Worm (Caenorhabditis elegans) whole organism, L3 larva: ENCODE measurements around the gene nhr-255.
A peak's percentile ranks its signal among the peaks of the same experiment; 100 is the strongest.

ENCODE experiments used
- ZK546.5 ChIP-seq: sonication (generic microtip); optimal IDR thresholded peaks from 2 replicates; lab custom pipeline; 2017; ENCODE audit warnings: missing biosample characterization, missing genetic modification characterization
- aly-2 ChIP-seq: fragments of 150-350 bp; optimal IDR thresholded peaks from 2 replicates; lab custom pipeline; 2014; ENCODE audit warnings: missing biosample characterization, missing genetic modification characterization
- ama-1 ChIP-seq: fragments of 150-350 bp; optimal IDR thresholded peaks from 2 replicates; lab custom pipeline; 2018
- ceh-16 ChIP-seq: sonication (generic microtip); optimal IDR thresholded peaks from 2 replicates; lab custom pipeline; 2017; ENCODE audit warnings: missing biosample characterization, missing genetic modification characterization
- ceh-28 ChIP-seq: fragments of 150-350 bp; optimal IDR thresholded peaks from 2 replicates; lab custom pipeline; 2014; ENCODE audit warnings: missing biosample characterization, missing genetic modification reagents, missing genetic modification characterization
- ceh-82 ChIP-seq: fragments of 150-350 bp; optimal IDR thresholded peaks from 2 replicates; lab custom pipeline; 2014; ENCODE audit warnings: missing biosample characterization, missing genetic modification characterization
- ceh-9 ChIP-seq: sonication (generic microtip); optimal IDR thresholded peaks from 2 replicates; lab custom pipeline; 2018; ENCODE audit warnings: missing biosample characterization, missing genetic modification characterization
- egl-27 ChIP-seq: sonication (generic microtip); optimal IDR thresholded peaks from 4 replicates; lab custom pipeline; 2017; ENCODE audit warnings: missing biosample characterization, missing genetic modification reagents, missing genetic modification characterization
- egl-5 ChIP-seq: fragments of 150-350 bp; optimal IDR thresholded peaks from 2 replicates; lab custom pipeline; 2017; ENCODE audit warnings: missing biosample characterization, missing genetic modification reagents, missing genetic modification characterization, inconsistent platforms
- elt-1 ChIP-seq: fragments of 150-350 bp; optimal IDR thresholded peaks from 2 replicates; lab custom pipeline; 2014; ENCODE audit warnings: missing biosample characterization, missing genetic modification characterization
- elt-3 ChIP-seq, 3 experiments: fragments of 150-350 bp in 1 of 3; sonication (generic microtip) in 2 of 3; optimal IDR thresholded peaks; 2 replicates in 2 of 3; 4 replicates in 1 of 3; lab custom pipeline; 2014 to 2017; ENCODE audit warnings: missing biosample characterization in 3 of 3, missing genetic modification characterization in 3 of 3
- eor-1 ChIP-seq, 2 experiments: fragments of 150-350 bp; optimal IDR thresholded peaks; 2 replicates each; lab custom pipeline; 2014 to 2018; ENCODE audit warnings: missing biosample characterization in 2 of 2, missing genetic modification characterization in 2 of 2
- fos-1 ChIP-seq: fragments of 150-350 bp; optimal IDR thresholded peaks from 2 replicates; lab custom pipeline; 2014; ENCODE audit warnings: missing biosample characterization, missing genetic modification characterization
- jun-1 ChIP-seq: fragments of 150-350 bp; optimal IDR thresholded peaks from 2 replicates; lab custom pipeline; 2014; ENCODE audit warnings: missing biosample characterization, missing genetic modification reagents, missing genetic modification characterization
- lin-15B ChIP-seq: fragments of 150-350 bp; optimal IDR thresholded peaks from 2 replicates; lab custom pipeline; 2014; ENCODE audit warnings: missing biosample characterization, missing genetic modification characterization
- lin-39 ChIP-seq: fragments of 150-350 bp; optimal IDR thresholded peaks from 2 replicates; lab custom pipeline; 2018; ENCODE audit warnings: missing biosample characterization, missing genetic modification reagents, missing genetic modification characterization
- lsy-12 ChIP-seq: sonication (generic microtip); optimal IDR thresholded peaks from 2 replicates; lab custom pipeline; 2016; ENCODE audit warnings: mild to moderate bottlenecking, missing genetic modification characterization, missing compliant biosample characterization
- mdl-1 ChIP-seq: fragments of 150-350 bp; optimal IDR thresholded peaks from 2 replicates; lab custom pipeline; 2014; ENCODE audit warnings: missing biosample characterization, missing genetic modification characterization
- nfya-1 ChIP-seq: sonication (generic microtip); optimal IDR thresholded peaks from 2 replicates; lab custom pipeline; 2017; ENCODE audit warnings: missing genetic modification characterization, mild to moderate bottlenecking, missing compliant biosample characterization, antibody characterized with exemption, moderate library complexity; ENCODE audit not compliant: insufficient read depth
- nhr-11 ChIP-seq: fragments of 150-350 bp; optimal IDR thresholded peaks from 2 replicates; lab custom pipeline; 2014; ENCODE audit warnings: missing biosample characterization, missing genetic modification characterization
- nhr-12 ChIP-seq: fragments of 150-350 bp; optimal IDR thresholded peaks from 2 replicates; lab custom pipeline; 2014; ENCODE audit warnings: missing biosample characterization, missing genetic modification characterization
- nhr-23 ChIP-seq: fragments of 150-350 bp; optimal IDR thresholded peaks from 2 replicates; lab custom pipeline; 2014; ENCODE audit warnings: missing biosample characterization, missing genetic modification reagents, missing genetic modification characterization
- nhr-237 ChIP-seq: fragments of 150-350 bp; optimal IDR thresholded peaks from 2 replicates; lab custom pipeline; 2014; ENCODE audit warnings: missing biosample characterization, missing genetic modification characterization
- nhr-25 ChIP-seq: sonication (generic microtip); optimal IDR thresholded peaks from 2 replicates; lab custom pipeline; 2017; ENCODE audit warnings: missing biosample characterization, missing genetic modification characterization
- nhr-28 ChIP-seq: fragments of 150-350 bp; optimal IDR thresholded peaks from 2 replicates; lab custom pipeline; 2014; ENCODE audit warnings: missing biosample characterization, missing genetic modification characterization
- nhr-43 ChIP-seq: sonication (generic microtip); optimal IDR thresholded peaks from 2 replicates; lab custom pipeline; 2016; ENCODE audit warnings: mild to moderate bottlenecking, missing genetic modification characterization, missing compliant biosample characterization; ENCODE audit not compliant: poor library complexity, severe bottlenecking
- nhr-67 ChIP-seq: fragments of 150-350 bp; optimal IDR thresholded peaks from 2 replicates; lab custom pipeline; 2014; ENCODE audit warnings: missing biosample characterization, missing genetic modification characterization
- nhr-77 ChIP-seq: fragments of 150-350 bp; optimal IDR thresholded peaks from 2 replicates; lab custom pipeline; 2014; ENCODE audit warnings: missing biosample characterization, missing genetic modification characterization
- pha-4 ChIP-seq: fragments of 150-350 bp; optimal IDR thresholded peaks from 2 replicates; lab custom pipeline; 2014; ENCODE audit warnings: missing biosample characterization, missing genetic modification reagents, missing genetic modification characterization
- sea-2 ChIP-seq: fragments of 150-350 bp; sonication (generic microtip); optimal IDR thresholded peaks from 4 replicates; lab custom pipeline; 2014; ENCODE audit warnings: missing biosample characterization, missing genetic modification reagents, missing genetic modification characterization
- snpc-4 ChIP-seq: fragments of 150-350 bp; optimal IDR thresholded peaks from 2 replicates; lab custom pipeline; 2014; ENCODE audit warnings: missing biosample characterization, missing genetic modification characterization
- tbx-2 ChIP-seq: sonication (generic microtip); optimal IDR thresholded peaks from 2 replicates; lab custom pipeline; 2016; ENCODE audit warnings: mild to moderate bottlenecking, missing genetic modification characterization, missing compliant biosample characterization
- unc-62 ChIP-seq: fragments of 150-350 bp; sonication (generic microtip); optimal IDR thresholded peaks from 4 replicates; lab custom pipeline; 2014; ENCODE audit warnings: missing biosample characterization, missing genetic modification reagents, missing genetic modification characterization
- zag-1 ChIP-seq: fragments of 150-350 bp; optimal IDR thresholded peaks from 2 replicates; lab custom pipeline; 2014; ENCODE audit warnings: missing biosample characterization, missing genetic modification characterization
- ztf-11 ChIP-seq: fragments of 150-350 bp; optimal IDR thresholded peaks from 2 replicates; lab custom pipeline; 2014; ENCODE audit warnings: missing biosample characterization, missing genetic modification characterization
- ztf-4 ChIP-seq: fragments of 150-350 bp; optimal IDR thresholded peaks from 2 replicates; lab custom pipeline; 2014; ENCODE audit warnings: missing biosample characterization, missing genetic modification characterization

The nhr-255 gene

DNA sequence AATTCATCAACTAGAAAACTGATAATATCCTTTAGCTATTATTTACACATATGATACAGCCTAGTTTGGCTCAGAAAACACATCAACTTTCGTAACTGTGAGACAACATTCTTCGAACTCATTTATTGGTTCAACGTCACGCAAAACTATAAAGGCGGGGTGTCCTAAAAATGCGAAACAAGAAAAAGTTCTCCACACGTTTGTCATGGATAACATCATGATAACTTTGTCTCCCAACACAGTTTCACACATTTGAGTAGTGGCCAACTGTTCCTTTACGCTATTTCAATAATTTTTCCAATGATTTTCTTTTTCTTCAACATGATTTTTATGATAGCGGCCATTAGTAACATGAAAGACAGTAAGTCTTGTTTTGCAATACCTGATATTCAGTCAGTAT lies 4.3 kb downstream of the nhr-255 start, which contains the start of gene srxa-9:
Gene srxa-9, plus strand, starts transcription at position 301 of the 400 bp plus-strand sequence.
- TF ChIP-seq aly-2 (tag; lab: Kevin White, UChicago) (no peak), ztf-11 (tag; lab: Kevin White, UChicago) (no peak), lin-39 (tag; lab: Kevin White, UChicago) (no peak), ceh-9 (no peak), ztf-4 (tag; lab: Kevin White, UChicago) (no peak), nhr-77 (tag; lab: Kevin White, UChicago) (no peak), elt-1 (no peak), nhr-237 (tag; lab: Kevin White, UChicago) (no peak), ceh-16 (tag; lab: Kevin White, UChicago) (no peak), egl-27 (no peak), ceh-82 (tag; lab: Kevin White, UChicago) (no peak), ceh-28 (tag; lab: Kevin White, UChicago) (no peak), unc-62 (GFP tag; lab: Kevin White, UChicago) (no peak), nhr-11 (tag; lab: Kevin White, UChicago) (no peak), mdl-1 (tag; lab: Kevin White, UChicago) (no peak), pha-4 (no peak), ZK546.5 (tag; lab: Kevin White, UChicago) (no peak), nfya-1 (no peak), tbx-2 (no peak)

- TF ChIP-seq nhr-11 (tag; lab: Kevin White, UChicago) (no peak), nhr-43 (tag; lab: Kevin White, UChicago) (peak; percentile 51), nhr-67 (no peak), egl-27 (no peak), nhr-25 (peak; percentile 39), lin-15B (peak; percentile 16)
Measured at ce11 chrX:15747814-15748213, 5.4 kb downstream of the nhr-255 start.

DNA sequence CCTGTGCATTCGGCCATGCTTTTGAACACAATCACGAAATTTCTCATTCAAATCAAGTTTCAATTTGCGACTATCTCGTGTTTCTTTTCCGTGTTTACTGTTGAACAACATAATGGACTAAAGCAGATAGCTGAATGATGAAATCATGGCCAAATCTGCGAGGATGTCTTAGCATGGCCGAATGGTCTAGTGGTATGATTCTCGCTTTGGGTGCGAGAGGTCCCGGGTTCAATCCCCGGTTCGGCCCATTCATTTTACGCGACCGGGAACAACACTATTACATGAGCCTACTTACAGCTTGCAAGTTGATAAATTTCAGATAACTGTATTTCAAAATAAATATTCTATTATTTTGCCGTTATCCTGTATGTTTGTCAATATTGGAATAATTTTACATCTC lies 8.8 kb downstream of the nhr-255 start:
- TF ChIP-seq fos-1 (tag; lab: Kevin White, UChicago) (no peak), nhr-43 (tag; lab: Kevin White, UChicago) (peak; percentile 19), nhr-28 (no peak), nhr-25 (no peak)

DNA sequence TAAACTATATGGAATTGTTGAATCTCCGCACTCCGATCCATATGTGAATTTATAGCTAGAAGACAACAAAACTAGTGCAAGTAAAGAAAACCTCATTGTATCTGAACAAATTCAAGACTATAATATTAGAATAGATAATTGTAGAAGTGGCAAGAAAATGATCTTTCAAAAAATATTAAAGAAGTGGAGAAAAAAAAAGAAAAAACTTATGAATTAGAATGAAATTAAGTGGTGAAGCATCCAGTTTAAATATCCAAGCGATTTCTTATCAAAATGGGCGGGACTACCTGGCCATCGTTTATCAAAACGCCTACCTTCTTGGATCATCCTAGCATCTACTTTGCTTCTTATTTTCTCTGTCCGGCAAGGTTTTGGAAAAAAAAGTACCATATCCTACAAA lies 14.8 kb downstream of the nhr-255 start, which contains the start of gene wrt-4:
Gene wrt-4, minus strand, starts transcription at position 101 of the 400 bp plus-strand sequence.
- no peak for TF ChIP-seq egl-27
- TF ChIP-seq nhr-11 (tag; lab: Kevin White, UChicago) = no peak
- no peak for TF ChIP-seq sea-2 (GFP tag; lab: Kevin White, UChicago)
- no peak for TF ChIP-seq ama-1 (lab: Kevin White, UChicago)
- no peak for TF ChIP-seq eor-1 (tag; optimal IDR thresholded peaks at IDR 0.05; lab: Kevin White, UChicago)
- no peak for TF ChIP-seq mdl-1 (tag; lab: Kevin White, UChicago)
- TF ChIP-seq jun-1 (tag; lab: Kevin White, UChicago) = no peak
- no peak for TF ChIP-seq nhr-67
- TF ChIP-seq ceh-82 (tag; lab: Kevin White, UChicago) = no peak
- no peak for TF ChIP-seq snpc-4 (tag; lab: Kevin White, UChicago)
- TF ChIP-seq pha-4 = no peak
- no peak for TF ChIP-seq nhr-28
- no peak for TF ChIP-seq nhr-77 (tag; lab: Kevin White, UChicago)

DNA sequence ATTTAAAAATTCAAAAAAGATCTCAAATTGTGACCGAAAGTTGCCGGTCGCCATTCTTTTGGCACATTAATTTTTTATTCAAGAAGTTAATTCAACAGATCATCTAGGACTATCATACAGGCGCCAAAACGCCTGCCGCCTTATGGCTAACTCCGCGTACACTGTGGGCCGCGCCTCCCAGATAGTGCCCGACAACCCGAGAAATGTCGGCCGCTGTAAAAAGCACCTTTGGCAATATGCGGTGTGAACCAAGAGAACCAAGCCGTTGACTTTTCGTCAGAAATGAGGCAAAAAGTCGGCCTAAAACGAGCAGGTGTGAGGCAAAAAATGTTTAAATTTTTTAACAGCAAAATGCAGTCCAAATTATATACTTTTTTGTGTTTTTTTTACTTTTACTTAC lies 16.8 kb downstream of the nhr-255 start:
- TF ChIP-seq ceh-16 (tag; lab: Kevin White, UChicago) (no peak), nhr-23 (tag; lab: Kevin White, UChicago) (no peak), nhr-12 (tag; lab: Kevin White, UChicago) (no peak), elt-3 (tag; optimal IDR thresholded peaks at IDR 0.05; lab: Kevin White, UChicago) (no peak), tbx-2 (no peak), sea-2 (GFP tag; lab: Kevin White, UChicago) (no peak), nhr-28 (no peak), unc-62 (GFP tag; lab: Kevin White, UChicago) (no peak), nhr-11 (tag; lab: Kevin White, UChicago) (no peak), lsy-12 (no peak), zag-1 (tag; lab: Kevin White, UChicago) (no peak), ceh-82 (tag; lab: Kevin White, UChicago) (no peak), egl-5 (tag; lab: Kevin White, UChicago) (no peak), nhr-77 (tag; lab: Kevin White, UChicago) (no peak), ama-1 (lab: Kevin White, UChicago) (no peak), lin-39 (tag; lab: Kevin White, UChicago) (no peak)
